Fruit fly (Drosophila melanogaster): ENCODE data around the gene CG43083.

CG43083 gene

DNA sequence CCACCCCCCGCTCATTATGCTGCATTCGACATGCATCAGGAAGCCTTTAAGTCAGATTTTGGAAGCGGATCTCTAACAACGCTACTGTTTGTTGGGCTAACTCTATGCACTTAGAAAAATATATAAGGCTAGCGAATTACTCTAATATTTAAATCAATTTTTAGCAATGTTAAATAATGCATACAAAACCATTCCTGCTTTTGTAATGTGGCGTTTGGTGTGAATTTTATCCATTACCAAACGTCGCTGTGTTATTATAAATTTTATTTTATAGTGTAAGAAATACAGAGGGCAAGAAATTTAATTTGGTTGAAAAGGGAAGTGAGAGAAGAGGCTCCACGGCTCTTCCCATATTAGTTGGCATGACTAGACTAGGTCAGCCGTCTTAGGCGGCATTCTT, 24.4 kb downstream of the CG43083 start (continued):
- TF ChIP-seq Antp (GFP tag; optimal IDR thresholded peaks at IDR 0.05): no peak
- TF ChIP-seq mirr (GFP tag; optimal IDR thresholded peaks at IDR 0.05): no peak
- TF ChIP-seq crc (GFP tag; optimal IDR thresholded peaks at IDR 0.05): no peak
- TF ChIP-seq B-H2 (GFP tag; optimal IDR thresholded peaks at IDR 0.05): no peak
- peak; percentile 62; the same call in 1 of the 2 replicates for TF ChIP-seq Xrp1 (GFP tag; IDR thresholded peaks at IDR 0.05)
- TF ChIP-seq CG2202 (tag; optimal IDR thresholded peaks at IDR 0.05): peak; percentile 30
- TF ChIP-seq CG2889 (GFP tag; IDR thresholded peaks at IDR 0.05): 0 out of 3 replicates have a peak, but pooled peaks have one; percentile 4
- peak; percentile 46; the same call in 1 of the 2 replicates for TF ChIP-seq CG10959 (GFP tag; IDR thresholded peaks at IDR 0.05)
- peak; percentile 46 for TF ChIP-seq zen (tag; optimal IDR thresholded peaks at IDR 0.05)
- TF ChIP-seq Pdp1 (GFP tag; optimal IDR thresholded peaks at IDR 0.05): peak in 1 of 2 experiments; percentile 19
- TF ChIP-seq CG12391 (tag; optimal IDR thresholded peaks at IDR 0.05): peak; percentile 54
- peak; percentile 23 for TF ChIP-seq dmrt99B (tag; optimal IDR thresholded peaks at IDR 0.05)
- TF ChIP-seq prd (optimal IDR thresholded peaks at IDR 0.05): no peak
- peak; percentile 45; the same call in 2 of the 3 replicates for TF ChIP-seq prd (GFP tag; IDR thresholded peaks at IDR 0.05)
- no peak for TF ChIP-seq HLH54F (GFP tag; optimal IDR thresholded peaks at IDR 0.05)
- peak; percentile 67 for TF ChIP-seq gem (tag; optimal IDR thresholded peaks at IDR 0.05)
- peak; percentile 30 for TF ChIP-seq CoRest (tag; optimal IDR thresholded peaks at IDR 0.05)
- peak; percentile 20 to 29 for TF ChIP-seq chif (GFP tag; optimal IDR thresholded peaks at IDR 0.05)
- peak; percentile 35; the same call in 1 of the 3 replicates for TF ChIP-seq zfh1 (GFP tag; IDR thresholded peaks at IDR 0.05)
- TF ChIP-seq Hr51 (GFP tag; optimal IDR thresholded peaks at IDR 0.05): no peak
- TF ChIP-seq CG5245 (GFP tag; optimal IDR thresholded peaks at IDR 0.05): peak; percentile 9
- TF ChIP-seq sna (GFP tag; IDR thresholded peaks at IDR 0.05; ENCODE audit: partially characterized antibody): no peak
- peak; percentile 22 for TF ChIP-seq tin (GFP tag; optimal IDR thresholded peaks at IDR 0.05)
- TF ChIP-seq Oli (tag; optimal IDR thresholded peaks at IDR 0.05): peak; percentile 27
- no peak for TF ChIP-seq pb (GFP tag; optimal IDR thresholded peaks at IDR 0.05)
- peak; percentile 48 for TF ChIP-seq phol (tag; optimal IDR thresholded peaks at IDR 0.05)
- TF ChIP-seq CG7745 (tag; optimal IDR thresholded peaks at IDR 0.05): peak; percentile 3
- TF ChIP-seq Deaf1 (tag; optimal IDR thresholded peaks at IDR 0.05): no peak
- peak; percentile 59 for TF ChIP-seq CG9727 (GFP tag; optimal IDR thresholded peaks at IDR 0.05)
- TF ChIP-seq CG2678 (tag; optimal IDR thresholded peaks at IDR 0.05): peak; percentile 17
- peak; percentile 36 for TF ChIP-seq fd102C (GFP tag; optimal IDR thresholded peaks at IDR 0.05)
- TF ChIP-seq CG30403 (GFP tag; optimal IDR thresholded peaks at IDR 0.05): peak; percentile 14
- no peak for TF ChIP-seq CG12071 (GFP tag; optimal IDR thresholded peaks at IDR 0.05)
- TF ChIP-seq CG8388 (GFP tag; optimal IDR thresholded peaks at IDR 0.05): peak; percentile 25
- peak; percentile 5 for TF ChIP-seq CG12104 (GFP tag; optimal IDR thresholded peaks at IDR 0.05)
- TF ChIP-seq CG11504 (tag; optimal IDR thresholded peaks at IDR 0.05): peak; percentile 44
- no peak for TF ChIP-seq BEAF-32 (GFP tag; optimal IDR thresholded peaks at IDR 0.05)
- no peak for TF ChIP-seq B-H1 (GFP tag; IDR thresholded peaks at IDR 0.05)
- TF ChIP-seq CG33213 (GFP tag; optimal IDR thresholded peaks at IDR 0.05): no peak
- peak; percentile 50; the same call in 1 of the 2 replicates for TF ChIP-seq ara (GFP tag; IDR thresholded peaks at IDR 0.05)
- TF ChIP-seq CG16779 (GFP tag; IDR thresholded peaks at IDR 0.05): no peak
- no peak for TF ChIP-seq CG10366 (GFP tag; IDR thresholded peaks at IDR 0.05)
- TF ChIP-seq CG7839 (tag; optimal IDR thresholded peaks at IDR 0.05): peak; percentile 29
- no peak for TF ChIP-seq CG8944 (GFP tag; optimal IDR thresholded peaks at IDR 0.05)
- TF ChIP-seq trem (tag; optimal IDR thresholded peaks at IDR 0.05): peak; percentile 37
- TF ChIP-seq eve (GFP tag; optimal IDR thresholded peaks at IDR 0.05): peak in 1 of 2 experiments; percentile 27
- TF ChIP-seq CG33557 (GFP tag; optimal IDR thresholded peaks at IDR 0.05): peak; percentile 54
- TF ChIP-seq CG10209 (GFP tag; optimal IDR thresholded peaks at IDR 0.05): peak; percentile 11
- peak; percentile 21 for TF ChIP-seq Xbp1 (GFP tag; optimal IDR thresholded peaks at IDR 0.05)
- peak; percentile 19 for TF ChIP-seq zf30C (GFP tag; optimal IDR thresholded peaks at IDR 0.05)
